Worm (Caenorhabditis elegans) whole organism, mixed stage, embryonic: ENCODE results near the gene R08C7.1.
A peak's percentile ranks its signal among the peaks of the same experiment; 100 is the strongest.

Experiments used
- M03D4.4 ChIP-seq: sonication (generic microtip); optimal IDR thresholded peaks from 2 replicates; lab custom pipeline; 2017; ENCODE audit warnings: mild to moderate bottlenecking, missing genetic modification characterization, missing compliant biosample characterization
- bed-3 ChIP-seq: fragments of 200-800 bp; sonication (Bioruptor generic); optimal IDR thresholded peaks from 3 replicates; lab custom pipeline; 2018; ENCODE audit warnings: mild to moderate bottlenecking, missing genetic modification characterization, moderate library complexity, missing compliant biosample characterization
- blmp-1 ChIP-seq: fragments of 150-350 bp; optimal IDR thresholded peaks from 2 replicates; lab custom pipeline; 2014; ENCODE audit warnings: missing biosample characterization, missing genetic modification characterization
- ceh-39 ChIP-seq: fragments of 150-350 bp; optimal IDR thresholded peaks from 2 replicates; lab custom pipeline; 2014; ENCODE audit warnings: missing biosample characterization, missing genetic modification characterization
- ces-1 ChIP-seq: fragments of 150-350 bp; optimal IDR thresholded peaks from 2 replicates; lab custom pipeline; 2014; ENCODE audit warnings: missing biosample characterization, missing genetic modification reagents, missing genetic modification characterization
- cnd-1 ChIP-seq: fragments of 200-800 bp; sonication (Bioruptor generic); optimal IDR thresholded peaks from 2 replicates; lab custom pipeline; 2018; ENCODE audit warnings: mild to moderate bottlenecking, missing genetic modification characterization, missing compliant biosample characterization
- drap-1 ChIP-seq: fragments of 200-800 bp; sonication (Bioruptor generic); optimal IDR thresholded peaks from 3 replicates; lab custom pipeline; 2018; ENCODE audit warnings: mild to moderate bottlenecking, missing genetic modification characterization, missing compliant biosample characterization
- elt-1 ChIP-seq: sonication (generic microtip); optimal IDR thresholded peaks from 2 replicates; lab custom pipeline; 2017; ENCODE audit warnings: missing genetic modification characterization, mild to moderate bottlenecking, missing compliant biosample characterization, antibody characterized with exemption, moderate library complexity, borderline replicate concordance; ENCODE audit not compliant: insufficient read depth
- elt-3 ChIP-seq: fragments of 150-350 bp; optimal IDR thresholded peaks from 2 replicates; lab custom pipeline; 2014; ENCODE audit warnings: missing biosample characterization, missing genetic modification characterization
- flh-1 ChIP-seq: fragments of 200-800 bp; sonication (Bioruptor generic); optimal IDR thresholded peaks from 2 replicates; lab custom pipeline; 2018; ENCODE audit warnings: mild to moderate bottlenecking, missing genetic modification characterization, moderate library complexity, missing compliant biosample characterization
- ham-2 ChIP-seq: fragments of 200-800 bp; sonication (Bioruptor generic); optimal IDR thresholded peaks from 2 replicates; lab custom pipeline; 2018; ENCODE audit warnings: mild to moderate bottlenecking, missing genetic modification characterization, missing compliant biosample characterization
- hlh-1 ChIP-seq: fragments of 150-350 bp; optimal IDR thresholded peaks from 2 replicates; lab custom pipeline; 2014; ENCODE audit warnings: missing biosample characterization, missing genetic modification reagents, missing genetic modification characterization
- lin-13 ChIP-seq: fragments of 150-350 bp; optimal IDR thresholded peaks from 2 replicates; lab custom pipeline; 2014; ENCODE audit warnings: missing biosample characterization, missing genetic modification characterization
- lin-32 ChIP-seq: fragments of 200-800 bp; sonication (Bioruptor generic); optimal IDR thresholded peaks from 2 replicates; lab custom pipeline; 2018; ENCODE audit warnings: mild to moderate bottlenecking, missing genetic modification characterization, missing compliant biosample characterization
- lsy-2 ChIP-seq: fragments of 150-350 bp; optimal IDR thresholded peaks from 2 replicates; lab custom pipeline; 2014; ENCODE audit warnings: missing biosample characterization, missing genetic modification characterization
- mab-5 ChIP-seq: fragments of 150-350 bp; optimal IDR thresholded peaks from 2 replicates; lab custom pipeline; 2014; ENCODE audit warnings: missing biosample characterization, missing genetic modification characterization
- mep-1 ChIP-seq: fragments of 150-350 bp; optimal IDR thresholded peaks from 2 replicates; lab custom pipeline; 2017; ENCODE audit warnings: missing biosample characterization, missing genetic modification reagents, missing genetic modification characterization, inconsistent platforms
- mls-2 ChIP-seq: sonication (generic microtip); optimal IDR thresholded peaks from 2 replicates; lab custom pipeline; 2016; ENCODE audit warnings: mild to moderate bottlenecking, missing genetic modification characterization, moderate library complexity, missing compliant biosample characterization
- nhr-12 ChIP-seq: fragments of 150-350 bp; optimal IDR thresholded peaks from 2 replicates; lab custom pipeline; 2014; ENCODE audit warnings: missing biosample characterization, missing genetic modification characterization
- nhr-2 ChIP-seq: fragments of 150-350 bp; optimal IDR thresholded peaks from 2 replicates; lab custom pipeline; 2014; ENCODE audit warnings: missing biosample characterization, missing genetic modification characterization
- nhr-237 ChIP-seq: fragments of 150-350 bp; optimal IDR thresholded peaks from 2 replicates; lab custom pipeline; 2014; ENCODE audit warnings: missing biosample characterization, missing genetic modification characterization
- nhr-76 ChIP-seq: sonication (generic microtip); optimal IDR thresholded peaks from 2 replicates; lab custom pipeline; 2017; ENCODE audit warnings: missing biosample characterization, missing genetic modification characterization
- pha-4 ChIP-seq: fragments of 150-350 bp; optimal IDR thresholded peaks from 2 replicates; lab custom pipeline; 2018; ENCODE audit warnings: missing biosample characterization, missing genetic modification reagents, missing genetic modification characterization
- sem-2 ChIP-seq: fragments of 200-800 bp; sonication (Bioruptor generic); optimal IDR thresholded peaks from 2 replicates; lab custom pipeline; 2018; ENCODE audit warnings: mild to moderate bottlenecking, missing genetic modification characterization, missing compliant biosample characterization
- snpc-4 ChIP-seq: fragments of 150-350 bp; optimal IDR thresholded peaks from 2 replicates; lab custom pipeline; 2014; ENCODE audit warnings: missing biosample characterization, missing genetic modification characterization
- sptf-1 ChIP-seq: sonication (generic microtip); optimal IDR thresholded peaks from 2 replicates; lab custom pipeline; 2017; ENCODE audit warnings: mild to moderate bottlenecking, missing genetic modification characterization, moderate library complexity, missing compliant biosample characterization
- tbx-8 ChIP-seq: fragments of 200-800 bp; sonication (Bioruptor generic); optimal IDR thresholded peaks from 2 replicates; lab custom pipeline; 2018; ENCODE audit warnings: mild to moderate bottlenecking, missing genetic modification characterization, moderate library complexity, missing compliant biosample characterization
- unc-120 ChIP-seq: sonication (generic microtip); optimal IDR thresholded peaks from 2 replicates; lab custom pipeline; 2017; ENCODE audit warnings: missing genetic modification characterization, missing compliant biosample characterization; ENCODE audit not compliant: poor library complexity, severe bottlenecking
- unc-39 ChIP-seq: fragments of 150-350 bp; optimal IDR thresholded peaks from 2 replicates; lab custom pipeline; 2014; ENCODE audit warnings: missing biosample characterization, missing genetic modification characterization
- zip-8 ChIP-seq: fragments of 150-350 bp; optimal IDR thresholded peaks from 2 replicates; lab custom pipeline; 2014; ENCODE audit warnings: missing biosample characterization, missing genetic modification characterization
- ztf-11 ChIP-seq: fragments of 150-350 bp; optimal IDR thresholded peaks from 2 replicates; lab custom pipeline; 2014; ENCODE audit warnings: missing biosample characterization, missing genetic modification characterization

R08C7.1 gene

ce11 chrIV:4473767-4474166 is 22.1 kb downstream of the R08C7.1 start:
- TF ChIP-seq nhr-2 (no peak), lin-13 (tag; lab: Kevin White, UChicago) (no peak), flh-1 (GFP tag; lab: Kevin White, UChicago) (no peak)

ce11 chrIV:4475362-4476086 is 23.8 kb downstream of the R08C7.1 start:
- no peak for TF ChIP-seq lin-32
- no peak for TF ChIP-seq nhr-2
- TF ChIP-seq ces-1 (GFP tag; lab: Kevin White, UChicago) = no peak
- no peak for TF ChIP-seq pha-4 (tag; lab: Kevin White, UChicago)
- no peak for TF ChIP-seq nhr-12 (tag; lab: Kevin White, UChicago)
- TF ChIP-seq sptf-1 (tag; lab: Kevin White, UChicago) = no peak
- no peak for TF ChIP-seq M03D4.4 (tag; lab: Kevin White, UChicago)
- no peak for TF ChIP-seq flh-1 (GFP tag; lab: Kevin White, UChicago)
- no peak for TF ChIP-seq elt-3

- TF ChIP-seq mep-1 (tag; lab: Kevin White, UChicago) = peak; percentile 19
- TF ChIP-seq unc-120 = peak; percentile 35
- no peak for TF ChIP-seq snpc-4 (tag; lab: Kevin White, UChicago)
- no peak for TF ChIP-seq ztf-11 (tag; lab: Kevin White, UChicago)
- no peak for TF ChIP-seq nhr-12 (tag; lab: Kevin White, UChicago)
- no peak for TF ChIP-seq elt-1 (tag; lab: Kevin White, UChicago)
- no peak for TF ChIP-seq ham-2 (GFP tag; lab: Kevin White, UChicago)
- TF ChIP-seq nhr-237 (tag; lab: Kevin White, UChicago) = no peak
- TF ChIP-seq cnd-1 (tag; lab: Kevin White, UChicago) = no peak
These were observed 25.4 kb downstream of the R08C7.1 start, which contains the start of gene M01H9.3 for ce11 chrIV:4477009-4477471. Gene M01H9.3, minus strand, starts transcription at chrIV:4477059.

- TF ChIP-seq blmp-1 (tag; lab: Kevin White, UChicago) (no peak), ces-1 (GFP tag; lab: Kevin White, UChicago) (no peak), unc-39 (tag; lab: Kevin White, UChicago) (no peak), elt-1 (tag; lab: Kevin White, UChicago) (no peak), bed-3 (GFP tag; lab: Kevin White, UChicago) (no peak), mab-5 (tag; lab: Kevin White, UChicago) (no peak), ceh-39 (tag; lab: Kevin White, UChicago) (no peak), nhr-12 (tag; lab: Kevin White, UChicago) (no peak), tbx-8 (GFP tag; lab: Kevin White, UChicago) (no peak), lsy-2 (tag; lab: Kevin White, UChicago) (no peak), mls-2 (no peak), zip-8 (tag; lab: Kevin White, UChicago) (no peak), hlh-1 (tag; lab: Kevin White, UChicago) (no peak), flh-1 (GFP tag; lab: Kevin White, UChicago) (no peak), nhr-76 (tag; lab: Kevin White, UChicago) (no peak), sem-2 (no peak), drap-1 (GFP tag; lab: Kevin White, UChicago) (no peak)
These were observed 26.9 kb downstream of the R08C7.1 start for ce11 chrIV:4478612-4479011.

ce11 chrIV:4480027-4480426 is 28.4 kb downstream of the R08C7.1 start, which contains the start of gene M01H9.10:
Gene M01H9.10, minus strand, starts transcription at chrIV:4480127.
- TF ChIP-seq lin-32 = no peak
- no peak for TF ChIP-seq tbx-8 (GFP tag; lab: Kevin White, UChicago)
- no peak for TF ChIP-seq unc-120
- TF ChIP-seq nhr-237 (tag; lab: Kevin White, UChicago) = no peak
- TF ChIP-seq sptf-1 (tag; lab: Kevin White, UChicago) = no peak
- TF ChIP-seq blmp-1 (tag; lab: Kevin White, UChicago) = no peak
- no peak for TF ChIP-seq hlh-1 (tag; lab: Kevin White, UChicago)
